Fruit fly (Drosophila melanogaster) S2 (cell line): Measurements from ENCODE around the gene dpr11.

Experiments
- CG8478 ChIP-seq: fragments of >200 bp; optimal IDR thresholded peaks from 2 replicates; lab custom pipeline; 2018
- CTCF ChIP-seq, 2 experiments: fragments of >200 bp; optimal IDR thresholded peaks; 2 replicates each; lab custom pipeline; 2018

DNA sequence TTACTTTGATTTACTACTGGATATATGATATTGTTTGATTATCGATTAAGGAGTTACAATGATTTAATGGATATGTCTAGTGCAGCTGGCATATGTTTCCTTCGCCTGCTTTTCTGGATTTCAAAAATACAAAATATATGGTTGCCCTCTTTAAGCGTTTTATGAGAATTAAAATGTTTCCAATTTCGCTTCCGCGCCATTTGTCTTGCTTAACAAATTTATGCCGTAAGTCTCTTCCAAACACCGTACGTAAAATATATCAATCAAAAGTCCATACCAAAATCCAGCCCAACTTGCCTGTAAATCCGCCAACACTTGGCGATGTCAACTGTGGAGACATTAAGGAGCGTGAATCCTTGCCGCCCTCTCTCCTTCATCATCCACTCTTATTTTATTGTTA, 36.1 kb upstream of the dpr11 start, which contains the start of gene CG15177:
- TF ChIP-seq CG8478 (lab: Kevin White, UChicago) (no peak), CTCF (optimal IDR thresholded peaks at IDR 0.05; lab: Kevin White, UChicago) (no peak)
